Worm (Caenorhabditis elegans) whole organism, L1 larva: ENCODE measurements around the gene rpn-5.
A peak's percentile ranks its signal among the peaks of the same experiment; 100 is the strongest.

Experiments used
- C04F5.9 ChIP-seq: sonication (generic microtip); optimal IDR thresholded peaks from 2 replicates; lab custom pipeline; 2016; ENCODE audit warnings: missing genetic modification characterization, missing compliant biosample characterization
- F16B12.6 ChIP-seq: fragments of 150-350 bp; optimal IDR thresholded peaks from 2 replicates; lab custom pipeline; 2014; ENCODE audit warnings: missing biosample characterization, missing genetic modification characterization
- aha-1 ChIP-seq: fragments of 150-350 bp; optimal IDR thresholded peaks from 2 replicates; lab custom pipeline; 2014; ENCODE audit warnings: missing biosample characterization, missing genetic modification characterization
- alr-1 ChIP-seq: fragments of 200-800 bp; sonication (Bioruptor generic); optimal IDR thresholded peaks from 2 replicates; lab custom pipeline; 2018; ENCODE audit warnings: borderline replicate concordance, mild to moderate bottlenecking, missing genetic modification characterization, missing compliant biosample characterization
- aly-2 ChIP-seq: fragments of 150-350 bp; optimal IDR thresholded peaks from 2 replicates; lab custom pipeline; 2014; ENCODE audit warnings: missing biosample characterization, missing genetic modification characterization
- blmp-1 ChIP-seq: fragments of 150-350 bp; optimal IDR thresholded peaks from 2 replicates; lab custom pipeline; 2014; ENCODE audit warnings: missing biosample characterization, missing genetic modification characterization
- ceh-82 ChIP-seq, 3 experiments: fragments of 150-350 bp in 1 of 3; sonication (generic microtip) in 2 of 3; optimal IDR thresholded peaks; 2 replicates each; lab custom pipeline; 2014 to 2017; ENCODE audit warnings: missing biosample characterization in 3 of 3, missing genetic modification characterization in 3 of 3
- ceh-90 ChIP-seq: sonication (generic microtip); optimal IDR thresholded peaks from 2 replicates; lab custom pipeline; 2016; ENCODE audit warnings: missing genetic modification characterization, missing compliant biosample characterization
- dpl-1 ChIP-seq, 3 experiments: fragments of 150-350 bp in 2 of 3; sonication (generic microtip) in 1 of 3; optimal IDR thresholded peaks; 2 replicates each; lab custom pipeline; 2014 to 2017; ENCODE audit warnings: missing biosample characterization in 3 of 3, missing genetic modification characterization in 3 of 3, missing genetic modification reagents in 3 of 3
- efl-1 ChIP-seq, 4 experiments: fragments of 150-350 bp; optimal IDR thresholded peaks in 3 of 4; peaks in 1 of 4; 1 replicate in 1 of 4; 2 replicates in 3 of 4; lab custom pipeline; 2014; ENCODE audit warnings: missing biosample characterization in 2 of 4, missing genetic modification characterization in 2 of 4, missing genetic modification reagents in 2 of 4
- efl-3 ChIP-seq: fragments of 200-800 bp; sonication (Bioruptor generic); optimal IDR thresholded peaks from 2 replicates; lab custom pipeline; 2018; ENCODE audit warnings: mild to moderate bottlenecking, missing genetic modification characterization, missing compliant biosample characterization
- elt-3 ChIP-seq, 6 experiments: fragments of 150-350 bp in 1 of 6; sonication (generic microtip); optimal IDR thresholded peaks; 2 replicates each; lab custom pipeline; 2017 to 2018; ENCODE audit warnings: missing biosample characterization in 6 of 6, missing genetic modification characterization in 6 of 6, inconsistent platforms in 1 of 6
- ets-5 ChIP-seq: fragments of 200-800 bp; sonication (Bioruptor generic); IDR thresholded peaks from 2 replicates; pipeline ENCODE4 v1.3.6; 2022; ENCODE audit warnings: missing genetic modification characterization, missing compliant biosample characterization
- fkh-10 ChIP-seq: sonication (generic microtip); optimal IDR thresholded peaks from 2 replicates; lab custom pipeline; 2017; ENCODE audit warnings: missing biosample characterization, missing genetic modification reagents, missing genetic modification characterization
- fkh-4 ChIP-seq: sonication (generic microtip); optimal IDR thresholded peaks from 2 replicates; lab custom pipeline; 2016; ENCODE audit warnings: missing compliant biosample characterization, missing genetic modification characterization, borderline replicate concordance
- fkh-8 ChIP-seq: sonication (generic microtip); optimal IDR thresholded peaks from 2 replicates; lab custom pipeline; 2016; ENCODE audit warnings: mild to moderate bottlenecking, missing genetic modification characterization, missing compliant biosample characterization
- fos-1 ChIP-seq: fragments of 150-350 bp; optimal IDR thresholded peaks from 2 replicates; lab custom pipeline; 2014; ENCODE audit warnings: missing biosample characterization, missing genetic modification characterization
- grh-1 ChIP-seq: fragments of 200-800 bp; sonication (Bioruptor generic); IDR thresholded peaks from 2 replicates; pipeline ENCODE4 v1.3.6; 2022; ENCODE audit warnings: missing genetic modification reagents, missing genetic modification characterization, missing compliant biosample characterization
- hpl-2 ChIP-seq: fragments of 150-350 bp; optimal IDR thresholded peaks from 2 replicates; lab custom pipeline; 2014; ENCODE audit warnings: missing biosample characterization, missing genetic modification reagents, missing genetic modification characterization
- isw-1 ChIP-seq: fragments of 200-800 bp; sonication (Bioruptor generic); IDR thresholded peaks from 2 replicates; pipeline ENCODE4 v1.3.6; 2022; ENCODE audit warnings: missing genetic modification characterization, missing compliant biosample characterization
- lin-13 ChIP-seq: fragments of 150-350 bp; optimal IDR thresholded peaks from 2 replicates; lab custom pipeline; 2014; ENCODE audit warnings: missing biosample characterization, missing genetic modification reagents, missing genetic modification characterization
- lin-14 ChIP-seq: fragments of 200-800 bp; sonication (Bioruptor generic); optimal IDR thresholded peaks from 2 replicates; lab custom pipeline; 2018; ENCODE audit warnings: mild to moderate bottlenecking, missing genetic modification characterization, moderate library complexity, missing compliant biosample characterization
- lin-15B ChIP-seq: fragments of 150-350 bp; sonication (generic microtip); optimal IDR thresholded peaks from 3 replicates; lab custom pipeline; 2014; ENCODE audit warnings: missing biosample characterization, missing genetic modification characterization
- lin-35 ChIP-seq, 2 experiments: fragments of 150-350 bp; optimal IDR thresholded peaks; 2 replicates each; lab custom pipeline; 2014; ENCODE audit warnings: missing biosample characterization in 2 of 2, missing genetic modification characterization in 2 of 2, missing genetic modification reagents in 2 of 2
- lin-39 ChIP-seq: fragments of 150-350 bp; optimal IDR thresholded peaks from 2 replicates; lab custom pipeline; 2014; ENCODE audit warnings: missing biosample characterization, missing genetic modification reagents, missing genetic modification characterization
- lir-3 ChIP-seq: sonication (generic microtip); optimal IDR thresholded peaks from 2 replicates; lab custom pipeline; 2016; ENCODE audit warnings: mild to moderate bottlenecking, missing genetic modification characterization, moderate library complexity, missing compliant biosample characterization; ENCODE audit not compliant: poor library complexity
- lsy-2 ChIP-seq, 2 experiments: fragments of 150-350 bp; optimal IDR thresholded peaks; 2 replicates each; lab custom pipeline; 2014; ENCODE audit warnings: missing biosample characterization in 2 of 2, missing genetic modification characterization in 2 of 2
- mab-9 ChIP-seq: fragments of 200-800 bp; sonication (Bioruptor generic); IDR thresholded peaks from 2 replicates; pipeline ENCODE4 v1.3.6; 2022; ENCODE audit warnings: missing genetic modification reagents, missing genetic modification characterization, missing compliant biosample characterization
- mep-1 ChIP-seq: fragments of 150-350 bp; optimal IDR thresholded peaks from 2 replicates; lab custom pipeline; 2014; ENCODE audit warnings: missing biosample characterization, missing genetic modification characterization
- nhr-11 ChIP-seq: fragments of 150-350 bp; optimal IDR thresholded peaks from 2 replicates; lab custom pipeline; 2014; ENCODE audit warnings: missing biosample characterization, missing genetic modification characterization
- nhr-12 ChIP-seq: sonication (generic microtip); optimal IDR thresholded peaks from 2 replicates; lab custom pipeline; 2017; ENCODE audit warnings: missing biosample characterization, missing genetic modification characterization
- nhr-19 ChIP-seq: fragments of 200-800 bp; sonication (Bioruptor generic); conservative IDR thresholded peaks from 2 replicates; pipeline ENCODE4 v1.3.6; 2022; ENCODE audit warnings: missing genetic modification characterization, missing compliant biosample characterization
- nhr-237 ChIP-seq: fragments of 150-350 bp; optimal IDR thresholded peaks from 2 replicates; lab custom pipeline; 2014; ENCODE audit warnings: missing biosample characterization, missing genetic modification characterization
- nhr-47 ChIP-seq: sonication (generic microtip); optimal IDR thresholded peaks from 2 replicates; lab custom pipeline; 2016; ENCODE audit warnings: mild to moderate bottlenecking, missing genetic modification characterization, moderate library complexity, missing compliant biosample characterization
- nhr-71 ChIP-seq: sonication (generic microtip); optimal IDR thresholded peaks from 2 replicates; lab custom pipeline; 2016; ENCODE audit warnings: mild to moderate bottlenecking, missing genetic modification characterization, moderate library complexity, missing compliant biosample characterization
- nhr-77 ChIP-seq: fragments of 150-350 bp; optimal IDR thresholded peaks from 2 replicates; lab custom pipeline; 2014; ENCODE audit warnings: missing biosample characterization, missing genetic modification characterization
- nhr-84 ChIP-seq: sonication (generic microtip); optimal IDR thresholded peaks from 2 replicates; lab custom pipeline; 2017; ENCODE audit warnings: missing biosample characterization, missing genetic modification characterization
- nhr-85 ChIP-seq: sonication (generic microtip); peaks from one replicate; lab custom pipeline; 2016; ENCODE audit warnings: missing genetic modification characterization, inconsistent platforms, missing compliant biosample characterization
- pag-3 ChIP-seq: sonication (generic microtip); optimal IDR thresholded peaks from 2 replicates; lab custom pipeline; 2017; ENCODE audit warnings: missing genetic modification characterization, mild to moderate bottlenecking, missing compliant biosample characterization, antibody characterized with exemption, borderline replicate concordance; ENCODE audit not compliant: insufficient read depth
- pqm-1 ChIP-seq: sonication (generic microtip); optimal IDR thresholded peaks from 3 replicates; lab custom pipeline; 2017; ENCODE audit warnings: missing biosample characterization, missing genetic modification characterization
- rnt-1 ChIP-seq: sonication (generic microtip); optimal IDR thresholded peaks from 2 replicates; lab custom pipeline; 2016; ENCODE audit warnings: mild to moderate bottlenecking, missing genetic modification characterization, moderate library complexity, missing compliant biosample characterization
- skn-1 ChIP-seq: fragments of 150-350 bp; optimal IDR thresholded peaks from 2 replicates; lab custom pipeline; 2014; ENCODE audit warnings: missing biosample characterization, missing genetic modification characterization
- sox-4 ChIP-seq: sonication (generic microtip); optimal IDR thresholded peaks from 2 replicates; lab custom pipeline; 2016; ENCODE audit warnings: missing genetic modification characterization, missing compliant biosample characterization
- sptf-1 ChIP-seq: fragments of 150-350 bp; optimal IDR thresholded peaks from 2 replicates; lab custom pipeline; 2014; ENCODE audit warnings: missing biosample characterization, missing genetic modification characterization
- swsn-7 ChIP-seq: sonication (generic microtip); optimal IDR thresholded peaks from 2 replicates; lab custom pipeline; 2016; ENCODE audit warnings: missing genetic modification characterization, missing compliant biosample characterization
- tbx-2 ChIP-seq: sonication (generic microtip); optimal IDR thresholded peaks from 2 replicates; lab custom pipeline; 2016; ENCODE audit warnings: missing genetic modification characterization, missing compliant biosample characterization
- unc-30 ChIP-seq: sonication (generic microtip); optimal IDR thresholded peaks from 2 replicates; lab custom pipeline; 2017; ENCODE audit warnings: missing biosample characterization, missing genetic modification characterization
- unc-62 ChIP-seq: fragments of 150-350 bp; optimal IDR thresholded peaks from 2 replicates; lab custom pipeline; 2014; ENCODE audit warnings: missing biosample characterization, missing genetic modification reagents, missing genetic modification characterization
- unc-86 ChIP-seq: sonication (generic microtip); optimal IDR thresholded peaks from 2 replicates; lab custom pipeline; 2016; ENCODE audit warnings: missing genetic modification characterization, missing compliant biosample characterization
- unc-98 ChIP-seq: fragments of 200-800 bp; sonication (Bioruptor generic); IDR thresholded peaks from 2 replicates; pipeline ENCODE4 v1.3.6; 2022; ENCODE audit warnings: missing genetic modification characterization, missing compliant biosample characterization
- xbp-1 ChIP-seq: sonication (generic microtip); optimal IDR thresholded peaks from 2 replicates; lab custom pipeline; 2016; ENCODE audit warnings: missing genetic modification characterization, missing compliant biosample characterization
- zag-1 ChIP-seq: fragments of 150-350 bp; optimal IDR thresholded peaks from 2 replicates; lab custom pipeline; 2014; ENCODE audit warnings: missing biosample characterization, missing genetic modification characterization
- ztf-4 ChIP-seq: fragments of 150-350 bp; optimal IDR thresholded peaks from 2 replicates; lab custom pipeline; 2014; ENCODE audit warnings: missing biosample characterization, missing genetic modification characterization

rpn-5 gene

ce11 chrII:4698266-4698771 is at the start of gene rpn-5, which contains the start of gene scc-1:
Gene rpn-5, minus strand, starts transcription at chrII:4698427.
Gene scc-1, plus strand, starts transcription at chrII:4698721.
- peak; percentile 81 for TF ChIP-seq nhr-71
- TF ChIP-seq nhr-12 (tag; lab: Kevin White, UChicago) = no peak
- TF ChIP-seq unc-86 (tag; lab: Kevin White, UChicago) = peak; percentile 45
- TF ChIP-seq nhr-77 (tag; lab: Kevin White, UChicago) = peak; percentile 42
- TF ChIP-seq fkh-4 (tag; lab: Kevin White, UChicago) = no peak
- TF ChIP-seq lin-15B (tag; lab: Kevin White, UChicago) = peak; percentile 66
- TF ChIP-seq hpl-2 = no peak
- peak; percentile 66 for TF ChIP-seq xbp-1
- TF ChIP-seq fkh-8 (tag; lab: Kevin White, UChicago) = peak; percentile 12
- no peak for TF ChIP-seq aha-1 (tag; lab: Kevin White, UChicago)
- peak; percentile 66 for TF ChIP-seq swsn-7 (tag; lab: Kevin White, UChicago)
- TF ChIP-seq lin-14 (GFP tag; lab: Kevin White, UChicago) = peak; percentile 63
- no peak for TF ChIP-seq mab-9 (GFP tag; lab: Robert Waterston, UW)
- peak; percentile 50 for TF ChIP-seq nhr-11 (tag; lab: Kevin White, UChicago)
- TF ChIP-seq elt-3 (tag; optimal IDR thresholded peaks at IDR 0.05; lab: Kevin White, UChicago) = peak in 2 of 6 experiments; percentile 57 to 64
- TF ChIP-seq blmp-1 (tag; lab: Kevin White, UChicago) = peak; percentile 75
- peak; percentile 17 for TF ChIP-seq ztf-4
- TF ChIP-seq unc-62 (GFP tag; lab: Kevin White, UChicago) = no peak
- no peak for TF ChIP-seq pag-3 (tag; lab: Kevin White, UChicago)
- TF ChIP-seq ceh-82 (tag; optimal IDR thresholded peaks at IDR 0.05; lab: Kevin White, UChicago) = peak in 2 of 3 experiments; percentile 59 to 81
- no peak for TF ChIP-seq aly-2 (tag; lab: Kevin White, UChicago)
- TF ChIP-seq fkh-10 (GFP tag; lab: Kevin White, UChicago) = no peak
- no peak for TF ChIP-seq nhr-237 (tag; lab: Kevin White, UChicago)
- TF ChIP-seq sptf-1 (tag; lab: Kevin White, UChicago) = no peak
- peak; percentile 93 to 96 for TF ChIP-seq efl-1 (optimal IDR thresholded peaks at IDR 0.05; lab: Kevin White, UChicago)
- peak; percentile 94 to 99 for TF ChIP-seq efl-1 (GFP tag; optimal IDR thresholded peaks at IDR 0.05 in 1 of 2; lab: Kevin White, UChicago)
- TF ChIP-seq skn-1 (tag; lab: Kevin White, UChicago) = peak; percentile 100
- TF ChIP-seq unc-30 (tag; lab: Kevin White, UChicago) = no peak
- no peak for TF ChIP-seq alr-1 (tag; lab: Kevin White, UChicago)
- no peak for TF ChIP-seq pqm-1
- TF ChIP-seq nhr-85 (tag; lab: Kevin White, UChicago) = peak; percentile 31
- TF ChIP-seq rnt-1 (tag; lab: Kevin White, UChicago) = peak; percentile 77
- TF ChIP-seq lir-3 (tag; lab: Kevin White, UChicago) = peak; percentile 66
- no peak for TF ChIP-seq C04F5.9 (tag; lab: Kevin White, UChicago)
- TF ChIP-seq grh-1 (GFP tag; lab: Robert Waterston, UW) = no peak
- TF ChIP-seq zag-1 (tag; lab: Kevin White, UChicago) = no peak
- TF ChIP-seq fos-1 (tag; lab: Kevin White, UChicago) = peak; percentile 51
- no peak for TF ChIP-seq unc-98 (GFP tag; lab: Robert Waterston, UW)
- TF ChIP-seq tbx-2 (tag; lab: Kevin White, UChicago) = peak; percentile 67
- peak; percentile 52 for TF ChIP-seq lin-13 (GFP tag; lab: Kevin White, UChicago)
- TF ChIP-seq mep-1 (tag; lab: Kevin White, UChicago) = peak; percentile 79
- TF ChIP-seq isw-1 (GFP tag; lab: Robert Waterston, UW) = peak; percentile 77
- TF ChIP-seq F16B12.6 = peak; percentile 44
- TF ChIP-seq lsy-2 (tag; optimal IDR thresholded peaks at IDR 0.05; lab: Kevin White, UChicago) = peak; percentile 99 to 100
- peak; percentile 75 for TF ChIP-seq nhr-47 (tag; lab: Kevin White, UChicago)
- no peak for TF ChIP-seq efl-3
- TF ChIP-seq nhr-84 (tag; lab: Kevin White, UChicago) = no peak
- peak; percentile 70 for TF ChIP-seq nhr-19 (GFP tag; lab: Robert Waterston, UW)
- peak; percentile 56 for TF ChIP-seq lin-39 (tag; lab: Kevin White, UChicago)
- TF ChIP-seq dpl-1 (GFP tag; optimal IDR thresholded peaks at IDR 0.05; lab: Kevin White, UChicago) = peak; percentile 91 to 95 (median 91)
- no peak for TF ChIP-seq sox-4 (tag; lab: Kevin White, UChicago)
- TF ChIP-seq lin-35 (GFP tag; optimal IDR thresholded peaks at IDR 0.05; lab: Kevin White, UChicago) = peak; percentile 92 to 97
- no peak for TF ChIP-seq ets-5
- TF ChIP-seq ceh-90 (tag; lab: Kevin White, UChicago) = peak; percentile 39
